Fruit fly (Drosophila melanogaster): ENCODE results near the gene CG31343.

DNA sequence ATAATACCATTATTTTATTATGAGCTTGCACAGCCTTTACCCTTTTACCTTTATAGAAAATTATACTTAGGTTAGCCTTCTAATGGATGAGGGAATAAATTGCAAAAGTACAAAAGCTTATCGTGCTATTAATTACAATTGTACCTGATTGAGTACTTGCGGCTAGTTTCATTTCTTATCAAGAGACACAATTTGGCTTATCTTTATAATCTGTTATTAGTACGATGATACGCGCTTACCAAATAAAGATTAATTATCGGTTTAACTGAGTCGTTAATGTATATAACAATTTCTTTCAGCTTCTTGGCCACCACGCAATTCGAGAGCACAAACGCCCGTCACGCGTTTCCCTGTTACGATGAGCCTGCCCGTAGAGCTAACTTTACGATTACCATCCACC lies 821 bp downstream of the CG31343 start:
- no peak for TF ChIP-seq salr (GFP tag; optimal IDR thresholded peaks at IDR 0.05)
- TF ChIP-seq Sox14 (GFP tag; optimal IDR thresholded peaks at IDR 0.05): no peak
- TF ChIP-seq OdsH (GFP tag; optimal IDR thresholded peaks at IDR 0.05): no peak
- no peak for TF ChIP-seq Blimp-1 (GFP tag; optimal IDR thresholded peaks at IDR 0.05)
- no peak for TF ChIP-seq net (GFP tag; optimal IDR thresholded peaks at IDR 0.05)
- TF ChIP-seq fd59A (GFP tag; optimal IDR thresholded peaks at IDR 0.05): no peak
- no peak for TF ChIP-seq CG6163 (GFP tag; IDR thresholded peaks at IDR 0.05)
- TF ChIP-seq acj6 (GFP tag; optimal IDR thresholded peaks at IDR 0.05): no peak
- TF ChIP-seq CG3919 (GFP tag; optimal IDR thresholded peaks at IDR 0.05): no peak
- no peak for TF ChIP-seq Eip78C (GFP tag)
- no peak for TF ChIP-seq Smox (GFP tag; optimal IDR thresholded peaks at IDR 0.05)
- TF ChIP-seq pdm3 (GFP tag; optimal IDR thresholded peaks at IDR 0.05): no peak

All from whole organism, prepupa.